Worm (Caenorhabditis elegans) whole organism, early embryonic: ENCODE results near the gene sdz-11.

Source experiments
- B0310.2 ChIP-seq: sonication (generic microtip); optimal IDR thresholded peaks from 2 replicates; lab custom pipeline; 2016; ENCODE audit warnings: mild to moderate bottlenecking, missing genetic modification characterization, missing compliant biosample characterization
- F13C5.2 ChIP-seq: sonication (generic microtip); optimal IDR thresholded peaks from 2 replicates; lab custom pipeline; 2017; ENCODE audit warnings: mild to moderate bottlenecking, missing genetic modification characterization, inconsistent platforms, missing compliant biosample characterization
- aly-1 ChIP-seq: sonication (generic microtip); optimal IDR thresholded peaks from 2 replicates; lab custom pipeline; 2016; ENCODE audit warnings: missing genetic modification characterization, missing compliant biosample characterization
- ama-1 ChIP-seq: fragments of 150-350 bp; optimal IDR thresholded peaks from 2 replicates; lab custom pipeline; 2014
- ets-7 ChIP-seq: sonication (generic microtip); optimal IDR thresholded peaks from 2 replicates; lab custom pipeline; 2016; ENCODE audit warnings: missing genotype, missing genetic modification characterization, missing compliant biosample characterization
- flt-1 ChIP-seq: fragments of 200-800 bp; sonication (Bioruptor generic); IDR thresholded peaks from 2 replicates; pipeline ENCODE4 v1.3.6; 2022; ENCODE audit warnings: missing genetic modification characterization, missing compliant biosample characterization
- hmg-4 ChIP-seq: fragments of 200-800 bp; sonication (Bioruptor generic); optimal IDR thresholded peaks from 2 replicates; lab custom pipeline; 2018; ENCODE audit warnings: mild to moderate bottlenecking, missing genetic modification characterization, missing compliant biosample characterization
- hnd-1 ChIP-seq: sonication (generic microtip); optimal IDR thresholded peaks from 2 replicates; lab custom pipeline; 2016; ENCODE audit warnings: missing genetic modification characterization, missing compliant biosample characterization
- scrt-1 ChIP-seq: fragments of 200-800 bp; sonication (Bioruptor generic); IDR thresholded peaks from 2 replicates; pipeline ENCODE4 v1.3.6; 2022; ENCODE audit warnings: missing genetic modification characterization, missing compliant biosample characterization
- tbx-11 ChIP-seq: fragments of 200-800 bp; sonication (Bioruptor generic); IDR thresholded peaks from 2 replicates; pipeline ENCODE4 v1.3.6; 2022; ENCODE audit warnings: missing genetic modification characterization, missing compliant biosample characterization
- tbx-37 ChIP-seq: fragments of 200-800 bp; sonication (Bioruptor generic); conservative IDR thresholded peaks from 2 replicates; pipeline ENCODE4 v1.3.6; 2022; ENCODE audit warnings: missing genetic modification reagents, missing genetic modification characterization, missing compliant biosample characterization
- tra-4 ChIP-seq: sonication (generic microtip); optimal IDR thresholded peaks from 2 replicates; lab custom pipeline; 2017; ENCODE audit warnings: missing genetic modification characterization, missing compliant biosample characterization

ce11 chrII:3743684-3744200 is 8.3 kb downstream of the sdz-11 start, which contains the start of gene nta-1:
- no peak for TF ChIP-seq hmg-4 (GFP tag; lab: Kevin White, UChicago)
- TF ChIP-seq flt-1 (GFP tag; lab: Robert Waterston, UW) = no peak
- no peak for TF ChIP-seq tra-4
- TF ChIP-seq ama-1 (lab: Kevin White, UChicago) = no peak
- no peak for TF ChIP-seq tbx-11 (GFP tag; lab: Robert Waterston, UW)
- TF ChIP-seq tbx-37 = no peak
- TF ChIP-seq F13C5.2 (tag; lab: Kevin White, UChicago) = no peak
- TF ChIP-seq aly-1 (tag; lab: Kevin White, UChicago) = no peak
- no peak for TF ChIP-seq hnd-1 (tag; lab: Kevin White, UChicago)
- TF ChIP-seq scrt-1 (GFP tag; lab: Robert Waterston, UW) = no peak
- no peak for TF ChIP-seq ets-7 (tag; lab: Kevin White, UChicago)
- no peak for TF ChIP-seq B0310.2 (tag; lab: Kevin White, UChicago)
